Fruit fly (Drosophila melanogaster): ENCODE measurements around the gene Cse1.

Cse1 gene

dm6 chr2L:16834402-16834801 lies 9.4 kb upstream of the Cse1 start, which contains the start of gene CG13282 (continued):
- TF ChIP-seq Oaz (GFP tag; IDR thresholded peaks at IDR 0.05), result no peak

- TF ChIP-seq Six4 (GFP tag; optimal IDR thresholded peaks at IDR 0.05) (no peak), CG17568 (GFP tag; optimal IDR thresholded peaks at IDR 0.05) (no peak), chn (GFP tag; optimal IDR thresholded peaks at IDR 0.05) (no peak), ash1 (GFP tag; optimal IDR thresholded peaks at IDR 0.05) (no peak), CG17359 (tag; optimal IDR thresholded peaks at IDR 0.05) (no peak), org-1 (GFP tag; optimal IDR thresholded peaks at IDR 0.05) (no peak), lilli (GFP tag; optimal IDR thresholded peaks at IDR 0.05) (peak; percentile 18), Gug (GFP tag; IDR thresholded peaks at IDR 0.05) (no peak; the same call in 3 of the 4 replicates), Sox102F (GFP tag; optimal IDR thresholded peaks at IDR 0.05) (no peak), otp (GFP tag; IDR thresholded peaks at IDR 0.05) (no peak), CG15696 (tag; optimal IDR thresholded peaks at IDR 0.05) (peak; percentile 33), zf30C (GFP tag; optimal IDR thresholded peaks at IDR 0.05) (no peak), CG3065 (GFP tag; optimal IDR thresholded peaks at IDR 0.05) (no peak), mirr (GFP tag; optimal IDR thresholded peaks at IDR 0.05) (no peak), gcm2 (GFP tag; optimal IDR thresholded peaks at IDR 0.05) (no peak), CG31224 (GFP tag; IDR thresholded peaks at IDR 0.05) (no peak), CG13424 (tag; optimal IDR thresholded peaks at IDR 0.05) (peak; percentile 42), slbo (GFP tag; IDR thresholded peaks at IDR 0.05) (peak; percentile 75), lov (optimal IDR thresholded peaks at IDR 0.05) (no peak), lov (GFP tag; IDR thresholded peaks at IDR 0.05) (no peak), CG4360 (GFP tag; IDR thresholded peaks at IDR 0.05) (no peak), chinmo (GFP tag; IDR thresholded peaks at IDR 0.05; ENCODE audit: partially characterized antibody) (peak; percentile 83; the same call in 3 of the 4 replicates), pum (GFP tag; optimal IDR thresholded peaks at IDR 0.05) (no peak), CG4328 (GFP tag; optimal IDR thresholded peaks at IDR 0.05) (no peak), CoRest (tag; optimal IDR thresholded peaks at IDR 0.05) (peak; percentile 52), CrebB (tag; optimal IDR thresholded peaks at IDR 0.05) (no peak), ci (GFP tag; IDR thresholded peaks at IDR 0.05) (no peak), Optix (GFP tag; IDR thresholded peaks at IDR 0.05) (no peak), scrt (GFP tag; optimal IDR thresholded peaks at IDR 0.05) (no peak), ab (GFP tag; optimal IDR thresholded peaks at IDR 0.05) (no peak), vfl (GFP tag; optimal IDR thresholded peaks at IDR 0.05) (no peak), tup (GFP tag; optimal IDR thresholded peaks at IDR 0.05) (no peak), slp2 (GFP tag; optimal IDR thresholded peaks at IDR 0.05) (no peak), Doc3 (GFP tag; IDR thresholded peaks at IDR 0.05; ENCODE audit: partially characterized antibody) (peak; percentile 79), Dll (GFP tag; IDR thresholded peaks at IDR 0.05; ENCODE audit: partially characterized antibody) (peak; percentile 89), NC2α (GFP tag; optimal IDR thresholded peaks at IDR 0.05) (no peak), Dbx (GFP tag; IDR thresholded peaks at IDR 0.05) (peak; percentile 44; the same call in 1 of the 3 replicates), dmrt99B (tag; optimal IDR thresholded peaks at IDR 0.05) (no peak), tgo (GFP tag; IDR thresholded peaks at IDR 0.05) (no peak), CG4617 (GFP tag; optimal IDR thresholded peaks at IDR 0.05; ENCODE audit: borderline replicate concordance) (peak; percentile 33), CG4854 (GFP tag; optimal IDR thresholded peaks at IDR 0.05) (no peak), CG3281 (GFP tag; optimal IDR thresholded peaks at IDR 0.05) (no peak), schlank (tag; optimal IDR thresholded peaks at IDR 0.05) (no peak), Dp (GFP tag; optimal IDR thresholded peaks at IDR 0.05) (peak; percentile 15), CG12155 (GFP tag; optimal IDR thresholded peaks at IDR 0.05) (no peak), Chrac-16 (GFP tag; optimal IDR thresholded peaks at IDR 0.05) (peak; percentile 9), sens-2 (GFP tag; IDR thresholded peaks at IDR 0.05) (no peak), ewg (GFP tag; optimal IDR thresholded peaks at IDR 0.05) (peak; percentile 30)
Observed at dm6 chr2L:16826872-16827506, 2.0 kb upstream of the Cse1 start, which contains the start of gene AspRS-m. TSS of gene AspRS-m (plus strand) at chr2L:16827078.
